Fruit fly (Drosophila melanogaster): ENCODE measurements around the gene yellow-g2.

DNA sequence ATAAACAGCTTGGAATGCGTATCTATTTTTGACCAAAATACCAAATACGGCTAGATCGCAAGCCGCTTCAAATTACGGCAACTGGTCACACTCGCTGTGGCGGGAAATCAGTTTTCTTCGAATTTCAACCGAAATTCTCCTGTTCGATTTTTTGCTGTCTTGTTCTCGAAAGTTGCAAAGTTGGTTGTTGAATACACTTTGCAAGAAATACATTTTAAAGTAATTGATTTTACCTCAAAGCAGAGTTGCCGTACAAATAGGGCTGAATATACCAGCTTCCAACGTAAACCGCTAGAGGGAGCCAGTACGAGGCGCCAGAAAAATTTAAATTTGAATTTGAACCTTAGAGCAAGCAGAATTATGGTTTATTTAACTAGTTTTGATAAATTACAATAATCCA lies 39.3 kb upstream of the yellow-g2 start, which contains the start of gene CG9018:
- TF ChIP-seq pan (optimal IDR thresholded peaks at IDR 0.05) (no peak), Dll (optimal IDR thresholded peaks at IDR 0.05) (no peak), psq (optimal IDR thresholded peaks at IDR 0.05) (no peak), CG8478 (optimal IDR thresholded peaks at IDR 0.05) (no peak)
